Worm (Caenorhabditis elegans): Measurements from ENCODE around the gene Y58A7A.4.

DNA sequence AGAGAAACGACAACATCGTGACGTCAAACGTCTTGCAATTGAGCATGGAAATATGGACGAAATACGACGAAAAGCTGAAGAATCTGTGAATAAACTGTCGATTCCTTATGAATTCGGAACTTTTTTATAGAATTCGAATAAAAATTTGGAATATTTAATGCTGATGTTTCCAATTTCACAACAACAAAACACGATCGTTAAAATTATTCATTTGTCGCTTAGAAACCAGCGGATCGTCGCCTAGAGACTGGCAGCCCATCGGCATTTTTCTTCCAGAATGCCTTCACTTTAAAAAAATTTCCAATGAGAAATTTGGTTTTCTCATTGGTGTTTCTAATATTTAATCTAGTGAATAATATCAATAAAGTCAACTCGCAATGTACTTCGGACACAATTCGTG, 31.5 kb downstream of the Y58A7A.4 start, which contains the start of gene cwp-4:
- TF ChIP-seq nhr-12 (tag; optimal IDR thresholded peaks at IDR 0.05): no peak
- no peak for TF ChIP-seq blmp-1 (tag; optimal IDR thresholded peaks at IDR 0.05)
- no peak for TF ChIP-seq ces-1 (GFP tag; optimal IDR thresholded peaks at IDR 0.05)
- no peak for TF ChIP-seq unc-62 (GFP tag; optimal IDR thresholded peaks at IDR 0.05)
- TF ChIP-seq nhr-237 (tag; optimal IDR thresholded peaks at IDR 0.05): no peak
- no peak for TF ChIP-seq snpc-4 (tag; optimal IDR thresholded peaks at IDR 0.05)
- no peak for TF ChIP-seq elt-3 (tag; optimal IDR thresholded peaks at IDR 0.05)
- TF ChIP-seq lsy-2 (tag; optimal IDR thresholded peaks at IDR 0.05): no peak
- no peak for TF ChIP-seq ztf-11 (tag; optimal IDR thresholded peaks at IDR 0.05)
- no peak for TF ChIP-seq sem-2 (GFP tag; optimal IDR thresholded peaks at IDR 0.05)
- TF ChIP-seq elt-1 (tag; optimal IDR thresholded peaks at IDR 0.05; ENCODE audit: borderline replicate concordance, insufficient read depth): no peak
- no peak for TF ChIP-seq pha-4 (tag; optimal IDR thresholded peaks at IDR 0.05)
- no peak for TF ChIP-seq unc-39 (tag; optimal IDR thresholded peaks at IDR 0.05)
- TF ChIP-seq nhr-28 (tag; optimal IDR thresholded peaks at IDR 0.05): no peak
